Fruit fly (Drosophila melanogaster) whole organism, prepupa: ENCODE measurements around the gene AnxB9.

Experiments used
- Blimp-1 ChIP-seq: fragments of 200-800 bp; sonication (Bioruptor generic); optimal IDR thresholded peaks from 3 replicates; lab custom pipeline; 2017; ENCODE audit warnings: missing biosample characterization, missing genetic modification characterization, mild to moderate bottlenecking, moderate library complexity, missing genetic modification reagents
- CG10669 ChIP-seq: fragments of 200-800 bp; sonication (Bioruptor generic); optimal IDR thresholded peaks from 3 replicates; lab custom pipeline; 2018; ENCODE audit warnings: missing biosample characterization, mild to moderate bottlenecking, missing genetic modification characterization, moderate library complexity
- CG11294 ChIP-seq: fragments of 200-800 bp; sonication (Bioruptor generic); IDR thresholded peaks from 2 replicates; pipeline ENCODE4 v1.3.6; 2022; ENCODE audit warnings: missing biosample characterization, missing genetic modification characterization
- CG11902 ChIP-seq: fragments of 200-800 bp; sonication (Bioruptor generic); optimal IDR thresholded peaks from 3 replicates; lab custom pipeline; 2016; ENCODE audit warnings: missing biosample characterization, missing genetic modification characterization
- CG15336 ChIP-seq: fragments of 200-800 bp; sonication (Bioruptor generic); IDR thresholded peaks from 2 replicates; pipeline ENCODE4 v1.3.6; 2022; ENCODE audit warnings: missing biosample characterization, missing genetic modification characterization
- CG1621 ChIP-seq: fragments of 200-800 bp; sonication (Bioruptor generic); optimal IDR thresholded peaks from 3 replicates; lab custom pipeline; 2018; ENCODE audit warnings: missing biosample characterization, mild to moderate bottlenecking, missing genetic modification characterization
- CG16779 ChIP-seq: fragments of 200-800 bp; sonication (Bioruptor generic); optimal IDR thresholded peaks from 3 replicates; lab custom pipeline; 2017; ENCODE audit warnings: missing biosample characterization, mild to moderate bottlenecking, missing genetic modification characterization
- CG3032 ChIP-seq: fragments of 200-800 bp; optimal IDR thresholded peaks from 2 replicates; lab custom pipeline; 2019; ENCODE audit warnings: missing biosample characterization, mild to moderate bottlenecking, missing genetic modification characterization, moderate library complexity
- CG31627 ChIP-seq: fragments of 200-800 bp; sonication (Bioruptor generic); optimal IDR thresholded peaks from 3 replicates; lab custom pipeline; 2016; ENCODE audit warnings: missing biosample characterization, missing genetic modification characterization
- CG32006 ChIP-seq: fragments of 200-800 bp; sonication (Bioruptor generic); optimal IDR thresholded peaks from 3 replicates; lab custom pipeline; 2017; ENCODE audit warnings: missing biosample characterization, mild to moderate bottlenecking, missing genetic modification characterization
- CG34406 ChIP-seq: fragments of 200-800 bp; sonication (Bioruptor generic); optimal IDR thresholded peaks from 3 replicates; lab custom pipeline; 2016; ENCODE audit warnings: missing biosample characterization, missing genetic modification characterization
- CG3919 ChIP-seq: fragments of 200-800 bp; sonication (Bioruptor generic); optimal IDR thresholded peaks from 3 replicates; lab custom pipeline; 2016; ENCODE audit warnings: missing biosample characterization, missing genetic modification characterization
- CG6276 ChIP-seq: fragments of 200-800 bp; sonication (Bioruptor generic); optimal IDR thresholded peaks from 2 replicates; lab custom pipeline; 2017; ENCODE audit warnings: missing biosample characterization, mild to moderate bottlenecking, missing genetic modification characterization
- CG6808 ChIP-seq: fragments of 200-800 bp; sonication (Bioruptor generic); optimal IDR thresholded peaks from 3 replicates; lab custom pipeline; 2017; ENCODE audit warnings: missing biosample characterization, missing genetic modification characterization, mild to moderate bottlenecking, moderate library complexity, missing genetic modification reagents
- CG7368 ChIP-seq: fragments of 200-800 bp; sonication (Bioruptor generic); optimal IDR thresholded peaks from 3 replicates; lab custom pipeline; 2016; ENCODE audit warnings: missing biosample characterization, missing genetic modification characterization
- CG8119 ChIP-seq: fragments of 200-800 bp; sonication (Bioruptor generic); IDR thresholded peaks from 3 replicates; pipeline ENCODE4 v1.3.6; 2022; ENCODE audit warnings: missing biosample characterization, missing genetic modification characterization
- CG8319 ChIP-seq: fragments of 200-800 bp; sonication (Bioruptor generic); optimal IDR thresholded peaks from 3 replicates; lab custom pipeline; 2016; ENCODE audit warnings: missing biosample characterization, missing genetic modification characterization
- CG8632 ChIP-seq: fragments of 200-800 bp; sonication (Bioruptor generic); optimal IDR thresholded peaks from 3 replicates; lab custom pipeline; 2016; ENCODE audit warnings: missing biosample characterization, missing genetic modification characterization
- CG9139 ChIP-seq: fragments of 200-800 bp; sonication (Bioruptor generic); optimal IDR thresholded peaks from 3 replicates; lab custom pipeline; 2017; ENCODE audit warnings: missing biosample characterization, mild to moderate bottlenecking, missing genetic modification characterization
- Eip75B ChIP-seq: fragments of 200-800 bp; sonication (Bioruptor generic); optimal IDR thresholded peaks from 3 replicates; lab custom pipeline; 2016; ENCODE audit warnings: missing biosample characterization, missing genetic modification characterization
- Eip78C ChIP-seq: fragments of 200-800 bp; sonication (Bioruptor generic); peaks from one replicate; lab custom pipeline; 2016; ENCODE audit warnings: missing biosample characterization, missing genetic modification characterization
- Ets21C ChIP-seq: fragments of 200-800 bp; sonication (Bioruptor generic); optimal IDR thresholded peaks from 3 replicates; lab custom pipeline; 2016; ENCODE audit warnings: missing biosample characterization, missing genetic modification characterization
- Gug ChIP-seq: fragments of 200-800 bp; sonication (Bioruptor generic); IDR thresholded peaks from 2 replicates; pipeline ENCODE4 v1.3.6; 2022; ENCODE audit warnings: missing biosample characterization, missing genetic modification characterization
- Hr39 ChIP-seq: fragments of 200-800 bp; sonication (Bioruptor generic); optimal IDR thresholded peaks from 2 replicates; lab custom pipeline; 2016; ENCODE audit warnings: missing biosample characterization, missing genetic modification characterization
- Hr4 ChIP-seq: fragments of 200-800 bp; sonication (Bioruptor generic); optimal IDR thresholded peaks from 3 replicates; lab custom pipeline; 2016; ENCODE audit warnings: missing biosample characterization, missing genetic modification characterization
- Lpt ChIP-seq: fragments of 200-800 bp; sonication (Bioruptor generic); optimal IDR thresholded peaks from 3 replicates; lab custom pipeline; 2016; ENCODE audit warnings: missing biosample characterization, missing genetic modification characterization
- Met ChIP-seq: fragments of 200-800 bp; sonication (Bioruptor generic); optimal IDR thresholded peaks from 3 replicates; lab custom pipeline; 2016; ENCODE audit warnings: missing biosample characterization, missing genetic modification characterization
- Smox ChIP-seq: fragments of 200-800 bp; sonication (Bioruptor generic); optimal IDR thresholded peaks from 3 replicates; lab custom pipeline; 2016; ENCODE audit warnings: missing biosample characterization, missing genetic modification characterization
- Sox102F ChIP-seq: fragments of 200-800 bp; sonication (Bioruptor generic); optimal IDR thresholded peaks from 2 replicates; lab custom pipeline; 2016; ENCODE audit warnings: missing biosample characterization, mild to moderate bottlenecking, missing genetic modification characterization
- Sox14 ChIP-seq: fragments of 200-800 bp; sonication (Bioruptor generic); optimal IDR thresholded peaks from 3 replicates; lab custom pipeline; 2016; ENCODE audit warnings: missing biosample characterization, missing genetic modification characterization
- Sox15 ChIP-seq: fragments of 200-800 bp; sonication (Bioruptor generic); optimal IDR thresholded peaks from 3 replicates; lab custom pipeline; 2016; ENCODE audit warnings: missing biosample characterization, missing genetic modification characterization
- acj6 ChIP-seq: fragments of 200-800 bp; sonication (Bioruptor generic); optimal IDR thresholded peaks from 3 replicates; lab custom pipeline; 2016; ENCODE audit warnings: missing biosample characterization, missing genetic modification characterization
- cyc ChIP-seq: fragments of 200-800 bp; sonication (Bioruptor generic); optimal IDR thresholded peaks from 3 replicates; lab custom pipeline; 2016; ENCODE audit warnings: missing biosample characterization, missing genetic modification characterization
- dsx ChIP-seq: fragments of 200-800 bp; optimal IDR thresholded peaks from 3 replicates; lab custom pipeline; 2019; ENCODE audit warnings: missing biosample characterization, mild to moderate bottlenecking, missing genetic modification characterization, moderate library complexity; ENCODE audit not compliant: poor library complexity, severe bottlenecking
- esn ChIP-seq: fragments of 200-800 bp; sonication (Bioruptor generic); optimal IDR thresholded peaks from 2 replicates; lab custom pipeline; 2016; ENCODE audit warnings: missing biosample characterization, mild to moderate bottlenecking, missing genetic modification characterization, moderate library complexity
- fd59A ChIP-seq: fragments of 200-800 bp; sonication (Bioruptor generic); optimal IDR thresholded peaks from 2 replicates; lab custom pipeline; 2017; ENCODE audit warnings: missing biosample characterization, mild to moderate bottlenecking, missing genetic modification characterization, missing genetic modification reagents
- fd85E ChIP-seq: fragments of 200-800 bp; sonication (Bioruptor generic); optimal IDR thresholded peaks from 3 replicates; lab custom pipeline; 2016; ENCODE audit warnings: missing biosample characterization, missing genetic modification characterization
- fkh ChIP-seq: fragments of 200-800 bp; sonication (Bioruptor generic); optimal IDR thresholded peaks from 3 replicates; lab custom pipeline; 2017; ENCODE audit warnings: missing biosample characterization, mild to moderate bottlenecking, missing genetic modification characterization, moderate library complexity
- net ChIP-seq: fragments of 200-800 bp; sonication (Bioruptor generic); optimal IDR thresholded peaks from 3 replicates; lab custom pipeline; 2016; ENCODE audit warnings: missing biosample characterization, missing genetic modification characterization
- salr ChIP-seq, 2 experiments: fragments of 200-800 bp; sonication (Bioruptor generic); optimal IDR thresholded peaks; 3 replicates each; lab custom pipeline; 2016 to 2018; ENCODE audit warnings: missing biosample characterization in 2 of 2, missing genetic modification characterization in 2 of 2, mild to moderate bottlenecking in 1 of 2
- spab ChIP-seq: fragments of 200-800 bp; sonication (Bioruptor generic); optimal IDR thresholded peaks from 2 replicates; lab custom pipeline; 2017; ENCODE audit warnings: missing biosample characterization, mild to moderate bottlenecking, missing genetic modification characterization, missing genetic modification reagents
- ss ChIP-seq, 2 experiments: fragments of 200-800 bp; sonication (Bioruptor generic); optimal IDR thresholded peaks; 2 replicates in 1 of 2; 3 replicates in 1 of 2; lab custom pipeline; 2017 to 2018; ENCODE audit warnings: mild to moderate bottlenecking in 2 of 2, missing biosample characterization in 2 of 2, missing genetic modification characterization in 2 of 2, moderate library complexity in 1 of 2
- topi ChIP-seq: fragments of 200-800 bp; sonication (Bioruptor generic); optimal IDR thresholded peaks from 3 replicates; lab custom pipeline; 2016; ENCODE audit warnings: missing biosample characterization, missing genetic modification characterization
- vri ChIP-seq: fragments of 200-800 bp; sonication (Bioruptor generic); optimal IDR thresholded peaks from 3 replicates; lab custom pipeline; 2016; ENCODE audit warnings: missing biosample characterization, mild to moderate bottlenecking, missing genetic modification characterization

Gene AnxB9

dm6 chr3R:21111964-21112740 is 47.1 kb downstream of the AnxB9 start (continued):
- TF ChIP-seq Met (GFP tag; lab: Kevin White, UChicago) (peak; percentile 71), cyc (peak; percentile 31), CG3032 (no peak), CG7368 (GFP tag; lab: Kevin White, UChicago) (peak; percentile 5), Hr39 (GFP tag; lab: Kevin White, UChicago) (peak; percentile 56), esn (peak; percentile 69), Blimp-1 (GFP tag; lab: Kevin White, UChicago) (peak; percentile 6), Lpt (GFP tag; lab: Kevin White, UChicago) (peak; percentile 40), Eip75B (peak; percentile 49), CG6808 (peak; percentile 28), Smox (GFP tag; lab: Kevin White, UChicago) (peak; percentile 54), ss (GFP tag; optimal IDR thresholded peaks at IDR 0.05; lab: Kevin White, UChicago) (peak in 1 of 2 experiments; percentile 37), Gug (GFP tag; lab: Robert Waterston, UW) (0 out of 2 replicates have a peak, but pooled peaks have one; percentile 25), CG8632 (GFP tag; lab: Kevin White, UChicago) (peak; percentile 7), CG15336 (peak; percentile 40; the same call in 1 of the 2 replicates), fd85E (no peak), CG31627 (GFP tag; lab: Kevin White, UChicago) (peak; percentile 67), CG10669 (GFP tag; lab: Kevin White, UChicago) (peak; percentile 12), CG8119 (GFP tag; lab: Robert Waterston, UW) (peak; percentile 45; the same call in 2 of the 3 replicates)
- TF ChIP-seq, all 60 proteins: peak for 43

dm6 chr3R:21112742-21113465 is 47.9 kb downstream of the AnxB9 start:
- peak; percentile 52 for TF ChIP-seq CG7368 (GFP tag; lab: Kevin White, UChicago)
- peak; percentile 96 for TF ChIP-seq fkh (GFP tag; lab: Kevin White, UChicago)
- TF ChIP-seq acj6 (GFP tag; lab: Kevin White, UChicago): peak; percentile 76
- peak; percentile 25 for TF ChIP-seq dsx (GFP tag; lab: Kevin White, UChicago)
- peak; percentile 93 for TF ChIP-seq CG15336
- peak; percentile 84 for TF ChIP-seq CG32006 (GFP tag; lab: Kevin White, UChicago)
- TF ChIP-seq CG8632 (GFP tag; lab: Kevin White, UChicago): peak; percentile 62
- no peak for TF ChIP-seq CG10669 (GFP tag; lab: Kevin White, UChicago)
- TF ChIP-seq Blimp-1 (GFP tag; lab: Kevin White, UChicago): no peak
- peak; percentile 51 to 66 for TF ChIP-seq salr (GFP tag; optimal IDR thresholded peaks at IDR 0.05; lab: Kevin White, UChicago)
- TF ChIP-seq Ets21C (GFP tag; lab: Kevin White, UChicago): no peak
- peak; percentile 67 for TF ChIP-seq Gug (GFP tag; lab: Robert Waterston, UW)
- TF ChIP-seq Sox14 (GFP tag; lab: Kevin White, UChicago): peak; percentile 72
- TF ChIP-seq CG11294 (GFP tag; lab: Robert Waterston, UW): peak; percentile 62; the same call in 1 of the 2 replicates
- peak; percentile 67 for TF ChIP-seq vri (GFP tag; lab: Kevin White, UChicago)
- no peak for TF ChIP-seq CG6808
- peak; percentile 50 for TF ChIP-seq CG31627 (GFP tag; lab: Kevin White, UChicago)
- peak; percentile 28 for TF ChIP-seq CG8319 (GFP tag; lab: Kevin White, UChicago)
- TF ChIP-seq CG3919 (GFP tag; lab: Kevin White, UChicago): no peak
- peak; percentile 53 for TF ChIP-seq topi (GFP tag; lab: Kevin White, UChicago)
- peak; percentile 51 for TF ChIP-seq Sox15 (GFP tag; lab: Kevin White, UChicago)
- TF ChIP-seq CG6276: no peak
- TF ChIP-seq esn: peak; percentile 70
- TF ChIP-seq spab (GFP tag; lab: Kevin White, UChicago): no peak
- peak; percentile 6 for TF ChIP-seq fd59A (GFP tag; lab: Kevin White, UChicago)
- TF ChIP-seq Lpt (GFP tag; lab: Kevin White, UChicago): peak; percentile 64
- peak; percentile 95 for TF ChIP-seq Eip78C (GFP tag; lab: Kevin White, UChicago)
- no peak for TF ChIP-seq Sox102F (GFP tag; lab: Kevin White, UChicago)
- no peak for TF ChIP-seq Smox (GFP tag; lab: Kevin White, UChicago)
- TF ChIP-seq CG9139 (GFP tag; lab: Kevin White, UChicago): no peak
- TF ChIP-seq Hr4 (GFP tag; lab: Kevin White, UChicago): peak; percentile 91
- no peak for TF ChIP-seq CG16779 (tag; lab: Kevin White, UChicago)
- peak; percentile 57 for TF ChIP-seq CG1621 (tag; lab: Kevin White, UChicago)
- peak; percentile 64 for TF ChIP-seq CG34406
- peak; percentile 76 for TF ChIP-seq Eip75B
- no peak for TF ChIP-seq ss (GFP tag; optimal IDR thresholded peaks at IDR 0.05; lab: Kevin White, UChicago)
- no peak for TF ChIP-seq fd85E
- TF ChIP-seq CG11902 (GFP tag; lab: Kevin White, UChicago): peak; percentile 25
- peak; percentile 78 for TF ChIP-seq net (GFP tag; lab: Kevin White, UChicago)
